Fruit fly (Drosophila melanogaster) whole organism, embryonic: ENCODE results near the gene Schip1.

Source experiments
- Bteb2 ChIP-seq: fragments of 200-800 bp; sonication (Bioruptor generic); optimal IDR thresholded peaks from 2 replicates; lab custom pipeline; 2016; ENCODE audit warnings: missing biosample characterization, missing genetic modification characterization
- CG12659 ChIP-seq: fragments of 200-800 bp; sonication (Bioruptor generic); optimal IDR thresholded peaks from 3 replicates; lab custom pipeline; 2017; ENCODE audit warnings: mild to moderate bottlenecking, missing biosample characterization, missing genetic modification reagents, missing genetic modification characterization
- CG13287 ChIP-seq: fragments of 200-800 bp; sonication (Bioruptor generic); IDR thresholded peaks from 2 replicates; pipeline ENCODE4 v1.3.6; 2022; ENCODE audit warnings: missing biosample characterization, missing genetic modification characterization; ENCODE audit not compliant: partially characterized antibody
- CG14050 ChIP-seq: fragments of 200-800 bp; sonication (Bioruptor generic); IDR thresholded peaks from 3 replicates; pipeline ENCODE4 v1.3.6; 2022; ENCODE audit warnings: missing biosample characterization, missing genetic modification characterization
- CG14441 ChIP-seq: fragments of 200-800 bp; sonication (Bioruptor generic); IDR thresholded peaks from 2 replicates; pipeline ENCODE4 v1.3.6; 2022; ENCODE audit warnings: missing biosample characterization, missing genetic modification characterization
- CG15514 ChIP-seq: fragments of 200-800 bp; sonication (Bioruptor generic); optimal IDR thresholded peaks from 3 replicates; lab custom pipeline; 2017; ENCODE audit warnings: missing biosample characterization, missing genetic modification characterization, mild to moderate bottlenecking, moderate library complexity, missing genetic modification reagents
- CG15601 ChIP-seq: fragments of 200-800 bp; sonication (Bioruptor generic); optimal IDR thresholded peaks from 3 replicates; lab custom pipeline; 2019; ENCODE audit warnings: missing biosample characterization, mild to moderate bottlenecking, missing genetic modification characterization, moderate library complexity
- CG16813 ChIP-seq: fragments of 200-800 bp; sonication (Bioruptor generic); IDR thresholded peaks from 3 replicates; pipeline ENCODE4 v1.3.6; 2022; ENCODE audit warnings: missing biosample characterization, missing genetic modification characterization; ENCODE audit not compliant: partially characterized antibody
- CG17361 ChIP-seq: fragments of 200-800 bp; sonication (Bioruptor generic); IDR thresholded peaks from 3 replicates; pipeline ENCODE4 v1.3.6; 2022; ENCODE audit warnings: missing biosample characterization, missing genetic modification characterization
- CG17385 ChIP-seq: fragments of 200-800 bp; sonication (Bioruptor generic); optimal IDR thresholded peaks from 3 replicates; lab custom pipeline; 2018; ENCODE audit warnings: missing biosample characterization, mild to moderate bottlenecking, missing genetic modification characterization
- CG17612 ChIP-seq: fragments of 200-800 bp; sonication (Bioruptor generic); IDR thresholded peaks from 2 replicates; pipeline ENCODE4 v1.3.6; 2022; ENCODE audit warnings: missing biosample characterization, missing genetic modification characterization
- CG18262 ChIP-seq: fragments of 200-800 bp; optimal IDR thresholded peaks from 3 replicates; lab custom pipeline; 2019; ENCODE audit warnings: missing biosample characterization, mild to moderate bottlenecking, missing genetic modification characterization, moderate library complexity
- CG18599 ChIP-seq: fragments of 200-800 bp; sonication (Bioruptor generic); optimal IDR thresholded peaks from 3 replicates; lab custom pipeline; 2017; ENCODE audit warnings: missing biosample characterization, missing genetic modification characterization, mild to moderate bottlenecking, moderate library complexity, missing genetic modification reagents
- CG2120 ChIP-seq: fragments of 200-800 bp; sonication (Bioruptor generic); optimal IDR thresholded peaks from 3 replicates; lab custom pipeline; 2016; ENCODE audit warnings: missing biosample characterization, missing genetic modification characterization
- CG30020 ChIP-seq: fragments of 200-800 bp; optimal IDR thresholded peaks from 2 replicates; lab custom pipeline; 2019; ENCODE audit warnings: missing biosample characterization, mild to moderate bottlenecking, missing genetic modification characterization, moderate library complexity
- CG31224 ChIP-seq: fragments of 200-800 bp; sonication (Bioruptor generic); IDR thresholded peaks from 2 replicates; pipeline ENCODE4 v1.3.6; 2022; ENCODE audit warnings: missing biosample characterization, missing genetic modification characterization
- CG33213 ChIP-seq: fragments of 200-800 bp; sonication (Bioruptor generic); optimal IDR thresholded peaks from 3 replicates; lab custom pipeline; 2016; ENCODE audit warnings: missing biosample characterization, missing genetic modification characterization
- CG4617 ChIP-seq: fragments of 200-800 bp; sonication (Bioruptor generic); optimal IDR thresholded peaks from 3 replicates; lab custom pipeline; 2016; ENCODE audit warnings: missing biosample characterization, missing genetic modification characterization, borderline replicate concordance
- CG6791 ChIP-seq: fragments of 200-800 bp; sonication (Bioruptor generic); IDR thresholded peaks from 3 replicates; pipeline ENCODE4 v1.3.6; 2022; ENCODE audit warnings: missing biosample characterization, missing genetic modification characterization; ENCODE audit not compliant: partially characterized antibody
- CG7987 ChIP-seq: fragments of 200-800 bp; sonication (Bioruptor generic); optimal IDR thresholded peaks from 2 replicates; lab custom pipeline; 2018; ENCODE audit warnings: missing biosample characterization, mild to moderate bottlenecking, missing genetic modification characterization, moderate library complexity
- CG8924 ChIP-seq: fragments of 200-800 bp; optimal IDR thresholded peaks from 3 replicates; lab custom pipeline; 2019; ENCODE audit warnings: missing biosample characterization, mild to moderate bottlenecking, missing genetic modification characterization, moderate library complexity
- CG9797 ChIP-seq: fragments of 200-800 bp; sonication (Bioruptor generic); optimal IDR thresholded peaks from 3 replicates; lab custom pipeline; 2018; ENCODE audit warnings: missing biosample characterization, mild to moderate bottlenecking, missing genetic modification characterization
- Chrac-16 ChIP-seq: fragments of 200-800 bp; sonication (Bioruptor generic); optimal IDR thresholded peaks from 3 replicates; lab custom pipeline; 2016; ENCODE audit warnings: missing biosample characterization, missing genetic modification characterization
- Eip74EF ChIP-seq, 2 experiments: fragments of 200-800 bp in 1 of 2; fragments of >200 bp in 1 of 2; sonication (Bioruptor generic) in 1 of 2; optimal IDR thresholded peaks; 2 replicates each; lab custom pipeline; 2017 to 2019; ENCODE audit warnings: missing biosample characterization in 2 of 2, missing genetic modification characterization in 2 of 2, mild to moderate bottlenecking in 1 of 2, moderate library complexity in 1 of 2
- Ets65A ChIP-seq: fragments of 200-800 bp; sonication (Bioruptor generic); peaks from one replicate; lab custom pipeline; 2016; ENCODE audit warnings: missing biosample characterization, missing genetic modification characterization
- Fer1 ChIP-seq: fragments of 200-800 bp; sonication (Bioruptor generic); optimal IDR thresholded peaks from 2 replicates; lab custom pipeline; 2017; ENCODE audit warnings: missing biosample characterization, mild to moderate bottlenecking, missing genetic modification characterization
- HLH54F ChIP-seq: fragments of 200-800 bp; sonication (Bioruptor generic); optimal IDR thresholded peaks from 3 replicates; lab custom pipeline; 2016; ENCODE audit warnings: missing biosample characterization, missing genetic modification characterization
- Hmr ChIP-seq: fragments of 200-800 bp; sonication (Bioruptor generic); optimal IDR thresholded peaks from 3 replicates; lab custom pipeline; 2017; ENCODE audit warnings: mild to moderate bottlenecking, missing biosample characterization, missing genetic modification reagents, missing genetic modification characterization
- Kr ChIP-seq: fragments of 200-800 bp; sonication (Bioruptor generic); optimal IDR thresholded peaks from 2 replicates; lab custom pipeline; 2017; ENCODE audit warnings: missing biosample characterization, mild to moderate bottlenecking, missing genetic modification characterization
- Lim3 ChIP-seq: fragments of 200-800 bp; sonication (Bioruptor generic); IDR thresholded peaks from 2 replicates; pipeline ENCODE4 v1.3.6; 2022; ENCODE audit warnings: missing biosample characterization, missing genetic modification characterization
- MBD-R2 ChIP-seq: fragments of 200-800 bp; sonication (Bioruptor generic); IDR thresholded peaks from 2 replicates; pipeline ENCODE4 v1.3.6; 2022; ENCODE audit warnings: missing biosample characterization, missing genetic modification characterization
- Nf-YC ChIP-seq: fragments of 200-800 bp; optimal IDR thresholded peaks from 3 replicates; lab custom pipeline; 2019; ENCODE audit warnings: missing biosample characterization, mild to moderate bottlenecking, missing genetic modification characterization, moderate library complexity
- Sry-δ ChIP-seq: fragments of 200-800 bp; sonication (Bioruptor generic); optimal IDR thresholded peaks from 2 replicates; lab custom pipeline; 2016; ENCODE audit warnings: missing biosample characterization, missing genetic modification characterization
- ac ChIP-seq: fragments of 200-800 bp; sonication (Bioruptor generic); optimal IDR thresholded peaks from 3 replicates; lab custom pipeline; 2017; ENCODE audit warnings: missing biosample characterization, mild to moderate bottlenecking, missing genetic modification characterization
- aop ChIP-seq: fragments of 200-800 bp; sonication (Bioruptor generic); IDR thresholded peaks from 2 replicates; pipeline ENCODE4 v1.3.6; 2022; ENCODE audit warnings: missing biosample characterization, missing genetic modification characterization
- chinmo ChIP-seq: fragments of 200-800 bp; sonication (Bioruptor generic); IDR thresholded peaks from 4 replicates; pipeline ENCODE4 v1.3.6; 2022; ENCODE audit warnings: missing biosample characterization, missing genetic modification characterization; ENCODE audit not compliant: partially characterized antibody
- croc ChIP-seq: fragments of 200-800 bp; sonication (Bioruptor generic); conservative IDR thresholded peaks from 3 replicates; pipeline ENCODE4 v1.3.6; 2022; ENCODE audit warnings: missing biosample characterization, missing genetic modification characterization
- gfzf ChIP-seq: fragments of 200-800 bp; sonication (Bioruptor generic); optimal IDR thresholded peaks from 2 replicates; lab custom pipeline; 2016; ENCODE audit warnings: missing biosample characterization, mild to moderate bottlenecking, missing genetic modification characterization, moderate library complexity
- ken ChIP-seq: fragments of 200-800 bp; sonication (Bioruptor generic); IDR thresholded peaks from 3 replicates; pipeline ENCODE4 v1.3.6; 2022; ENCODE audit warnings: missing biosample characterization, missing genetic modification characterization
- lilli ChIP-seq: fragments of 200-800 bp; sonication (Bioruptor generic); optimal IDR thresholded peaks from 3 replicates; lab custom pipeline; 2016; ENCODE audit warnings: missing biosample characterization, missing genetic modification characterization
- nmo ChIP-seq: fragments of 200-800 bp; sonication (Bioruptor generic); optimal IDR thresholded peaks from 2 replicates; lab custom pipeline; 2018; ENCODE audit warnings: missing biosample characterization, mild to moderate bottlenecking, missing genetic modification characterization, moderate library complexity
- oc ChIP-seq: fragments of 200-800 bp; sonication (Bioruptor generic); optimal IDR thresholded peaks from 2 replicates; lab custom pipeline; 2018; ENCODE audit warnings: missing biosample characterization, mild to moderate bottlenecking, missing genetic modification characterization, moderate library complexity
- p53 ChIP-seq: fragments of 200-800 bp; sonication (Bioruptor generic); optimal IDR thresholded peaks from 2 replicates; lab custom pipeline; 2016; ENCODE audit warnings: missing biosample characterization, missing genetic modification characterization
- pho ChIP-seq: fragments of 200-800 bp; sonication (Bioruptor generic); optimal IDR thresholded peaks from 2 replicates; lab custom pipeline; 2016; ENCODE audit warnings: missing biosample characterization, missing genetic modification characterization
- slbo ChIP-seq: fragments of 200-800 bp; sonication (Bioruptor generic); IDR thresholded peaks from 2 replicates; pipeline ENCODE4 v1.3.6; 2022; ENCODE audit warnings: missing biosample characterization, missing genetic modification characterization
- sug ChIP-seq: fragments of 200-800 bp; optimal IDR thresholded peaks from 2 replicates; lab custom pipeline; 2019; ENCODE audit warnings: missing biosample characterization, mild to moderate bottlenecking, missing genetic modification characterization, moderate library complexity
- tap ChIP-seq: fragments of 200-800 bp; optimal IDR thresholded peaks from 3 replicates; lab custom pipeline; 2019; ENCODE audit warnings: missing biosample characterization, mild to moderate bottlenecking, missing genetic modification characterization, moderate library complexity
- tna ChIP-seq: fragments of 200-800 bp; sonication (Bioruptor generic); IDR thresholded peaks from 2 replicates; pipeline ENCODE4 v1.3.6; 2022; ENCODE audit warnings: missing biosample characterization, missing genetic modification characterization; ENCODE audit not compliant: partially characterized antibody
- toy ChIP-seq: fragments of 200-800 bp; sonication (Bioruptor generic); IDR thresholded peaks from 2 replicates; pipeline ENCODE4 v1.3.6; 2022; ENCODE audit warnings: missing biosample characterization, missing genetic modification characterization
- trem ChIP-seq: fragments of 200-800 bp; optimal IDR thresholded peaks from 3 replicates; lab custom pipeline; 2019; ENCODE audit warnings: missing biosample characterization, mild to moderate bottlenecking, missing genetic modification characterization, moderate library complexity

Schip1 gene

DNA sequence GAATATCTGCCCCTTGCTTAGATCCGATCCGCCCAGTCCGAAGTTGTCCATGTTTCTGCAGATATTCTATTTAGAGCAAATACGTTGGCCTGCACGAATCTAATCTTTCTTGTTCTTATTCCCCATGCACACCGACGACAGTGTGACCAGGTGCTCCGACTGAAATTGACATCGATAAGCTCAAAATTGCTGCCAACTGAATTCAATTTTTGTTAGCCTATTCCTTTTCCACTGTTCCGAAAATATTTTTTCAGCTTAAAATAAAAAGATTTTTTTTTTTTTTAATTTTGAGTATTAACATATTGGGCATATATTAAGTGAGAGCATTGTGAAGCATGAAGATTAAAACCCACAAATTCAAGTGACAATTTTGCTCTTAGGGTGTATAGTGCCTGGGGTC is 27.1 kb downstream of the Schip1 start, which contains the start of gene nmd (continued):
- TF ChIP-seq CG15601 (tag; lab: Kevin White, UChicago) (peak; percentile 23), slbo (GFP tag; lab: Robert Waterston, UW) (peak; percentile 35; the same call in 1 of the 2 replicates), CG15514 (GFP tag; lab: Kevin White, UChicago) (peak; percentile 82), aop (GFP tag; lab: Robert Waterston, UW) (no peak), Lim3 (GFP tag; lab: Robert Waterston, UW) (no peak), CG17385 (GFP tag; lab: Kevin White, UChicago) (peak; percentile 91), CG6791 (0 out of 3 replicates have a peak, but pooled peaks have one; percentile 22), gfzf (GFP tag; lab: Kevin White, UChicago) (peak; percentile 86), Kr (no peak), CG13287 (GFP tag; lab: Robert Waterston, UW) (peak; percentile 53), CG18599 (GFP tag; lab: Kevin White, UChicago) (no peak), tap (tag; lab: Kevin White, UChicago) (no peak), CG14050 (GFP tag; lab: Robert Waterston, UW) (no peak), CG17361 (0 out of 3 replicates have a peak, but pooled peaks have one; percentile 24), CG9797 (peak; percentile 71), croc (GFP tag; lab: Robert Waterston, UW) (no peak), CG4617 (peak; percentile 70), sug (tag; lab: Kevin White, UChicago) (peak; percentile 17), Hmr (GFP tag; lab: Kevin White, UChicago) (peak; percentile 32), CG7987 (GFP tag; lab: Kevin White, UChicago) (peak; percentile 17), CG8924 (tag; lab: Kevin White, UChicago) (no peak), nmo (GFP tag; lab: Kevin White, UChicago) (peak; percentile 41), ac (GFP tag; lab: Kevin White, UChicago) (no peak), tna (GFP tag; lab: Robert Waterston, UW) (peak; percentile 12; the same call in 1 of the 2 replicates), CG31224 (no peak), CG12659 (GFP tag; lab: Kevin White, UChicago) (peak; percentile 55), Eip74EF (GFP tag; optimal IDR thresholded peaks at IDR 0.05; lab: Kevin White, UChicago) (no peak), CG30020 (tag; lab: Kevin White, UChicago) (peak; percentile 90), CG17612 (no peak), toy (GFP tag; lab: Robert Waterston, UW) (no peak), CG18262 (tag; lab: Kevin White, UChicago) (no peak), HLH54F (GFP tag; lab: Kevin White, UChicago) (no peak), lilli (GFP tag; lab: Kevin White, UChicago) (peak; percentile 28), pho (GFP tag; lab: Kevin White, UChicago) (peak; percentile 5), Nf-YC (peak; percentile 31), oc (tag; lab: Kevin White, UChicago) (no peak), Sry-δ (GFP tag; lab: Kevin White, UChicago) (peak; percentile 47), CG2120 (peak; percentile 33), CG16813 (GFP tag; lab: Robert Waterston, UW) (peak; percentile 50; the same call in 1 of the 3 replicates), Fer1 (GFP tag; lab: Kevin White, UChicago) (peak; percentile 50), ken (GFP tag; lab: Robert Waterston, UW) (0 out of 3 replicates have a peak, but pooled peaks have one; percentile 9), p53 (GFP tag; lab: Kevin White, UChicago) (peak; percentile 36), CG14441 (GFP tag; lab: Robert Waterston, UW) (no peak), MBD-R2 (GFP tag; lab: Robert Waterston, UW) (peak; percentile 89), chinmo (GFP tag; lab: Robert Waterston, UW) (peak; percentile 74; the same call in 1 of the 4 replicates), CG33213 (GFP tag; lab: Kevin White, UChicago) (peak; percentile 49), trem (tag; lab: Kevin White, UChicago) (peak; percentile 98), Chrac-16 (GFP tag; lab: Kevin White, UChicago) (peak; percentile 12), Bteb2 (no peak), Ets65A (GFP tag; lab: Kevin White, UChicago) (peak; percentile 60)
